Worm (Caenorhabditis elegans) whole organism, mixed stage, embryonic: Measurements from ENCODE around the gene W03G11.4.

Source experiments
- M03D4.4 ChIP-seq: sonication (generic microtip); optimal IDR thresholded peaks from 2 replicates; lab custom pipeline; 2017; ENCODE audit warnings: mild to moderate bottlenecking, missing genetic modification characterization, missing compliant biosample characterization
- bed-3 ChIP-seq: fragments of 200-800 bp; sonication (Bioruptor generic); optimal IDR thresholded peaks from 3 replicates; lab custom pipeline; 2018; ENCODE audit warnings: mild to moderate bottlenecking, missing genetic modification characterization, moderate library complexity, missing compliant biosample characterization
- blmp-1 ChIP-seq: fragments of 150-350 bp; optimal IDR thresholded peaks from 2 replicates; lab custom pipeline; 2014; ENCODE audit warnings: missing biosample characterization, missing genetic modification characterization
- ceh-39 ChIP-seq: fragments of 150-350 bp; optimal IDR thresholded peaks from 2 replicates; lab custom pipeline; 2014; ENCODE audit warnings: missing biosample characterization, missing genetic modification characterization
- ceh-43 ChIP-seq: fragments of 200-800 bp; sonication (Bioruptor generic); optimal IDR thresholded peaks from 2 replicates; lab custom pipeline; 2018; ENCODE audit warnings: mild to moderate bottlenecking, missing genetic modification characterization, moderate library complexity, missing compliant biosample characterization
- ceh-83 ChIP-seq: fragments of 200-800 bp; sonication (Bioruptor generic); optimal IDR thresholded peaks from 2 replicates; lab custom pipeline; 2018; ENCODE audit warnings: mild to moderate bottlenecking, missing genetic modification characterization, missing compliant biosample characterization
- ces-1 ChIP-seq: fragments of 150-350 bp; optimal IDR thresholded peaks from 2 replicates; lab custom pipeline; 2014; ENCODE audit warnings: missing biosample characterization, missing genetic modification reagents, missing genetic modification characterization
- cnd-1 ChIP-seq: fragments of 200-800 bp; sonication (Bioruptor generic); optimal IDR thresholded peaks from 2 replicates; lab custom pipeline; 2018; ENCODE audit warnings: mild to moderate bottlenecking, missing genetic modification characterization, missing compliant biosample characterization
- drap-1 ChIP-seq: fragments of 200-800 bp; sonication (Bioruptor generic); optimal IDR thresholded peaks from 3 replicates; lab custom pipeline; 2018; ENCODE audit warnings: mild to moderate bottlenecking, missing genetic modification characterization, missing compliant biosample characterization
- elt-1 ChIP-seq: sonication (generic microtip); optimal IDR thresholded peaks from 2 replicates; lab custom pipeline; 2017; ENCODE audit warnings: missing genetic modification characterization, mild to moderate bottlenecking, missing compliant biosample characterization, antibody characterized with exemption, moderate library complexity, borderline replicate concordance; ENCODE audit not compliant: insufficient read depth
- elt-3 ChIP-seq: fragments of 150-350 bp; optimal IDR thresholded peaks from 2 replicates; lab custom pipeline; 2014; ENCODE audit warnings: missing biosample characterization, missing genetic modification characterization
- flh-1 ChIP-seq: fragments of 200-800 bp; sonication (Bioruptor generic); optimal IDR thresholded peaks from 2 replicates; lab custom pipeline; 2018; ENCODE audit warnings: mild to moderate bottlenecking, missing genetic modification characterization, moderate library complexity, missing compliant biosample characterization
- ham-2 ChIP-seq: fragments of 200-800 bp; sonication (Bioruptor generic); optimal IDR thresholded peaks from 2 replicates; lab custom pipeline; 2018; ENCODE audit warnings: mild to moderate bottlenecking, missing genetic modification characterization, missing compliant biosample characterization
- hlh-1 ChIP-seq: fragments of 150-350 bp; optimal IDR thresholded peaks from 2 replicates; lab custom pipeline; 2014; ENCODE audit warnings: missing biosample characterization, missing genetic modification reagents, missing genetic modification characterization
- lin-13 ChIP-seq: fragments of 150-350 bp; optimal IDR thresholded peaks from 2 replicates; lab custom pipeline; 2014; ENCODE audit warnings: missing biosample characterization, missing genetic modification characterization
- lin-32 ChIP-seq: fragments of 200-800 bp; sonication (Bioruptor generic); optimal IDR thresholded peaks from 2 replicates; lab custom pipeline; 2018; ENCODE audit warnings: mild to moderate bottlenecking, missing genetic modification characterization, missing compliant biosample characterization
- lsy-2 ChIP-seq: fragments of 150-350 bp; optimal IDR thresholded peaks from 2 replicates; lab custom pipeline; 2014; ENCODE audit warnings: missing biosample characterization, missing genetic modification characterization
- mab-5 ChIP-seq: fragments of 150-350 bp; optimal IDR thresholded peaks from 2 replicates; lab custom pipeline; 2014; ENCODE audit warnings: missing biosample characterization, missing genetic modification characterization
- mep-1 ChIP-seq: fragments of 150-350 bp; optimal IDR thresholded peaks from 2 replicates; lab custom pipeline; 2017; ENCODE audit warnings: missing biosample characterization, missing genetic modification reagents, missing genetic modification characterization, inconsistent platforms
- mls-2 ChIP-seq: sonication (generic microtip); optimal IDR thresholded peaks from 2 replicates; lab custom pipeline; 2016; ENCODE audit warnings: mild to moderate bottlenecking, missing genetic modification characterization, moderate library complexity, missing compliant biosample characterization
- nhr-2 ChIP-seq: fragments of 150-350 bp; optimal IDR thresholded peaks from 2 replicates; lab custom pipeline; 2014; ENCODE audit warnings: missing biosample characterization, missing genetic modification characterization
- nhr-237 ChIP-seq: fragments of 150-350 bp; optimal IDR thresholded peaks from 2 replicates; lab custom pipeline; 2014; ENCODE audit warnings: missing biosample characterization, missing genetic modification characterization
- nhr-28 ChIP-seq: fragments of 150-350 bp; optimal IDR thresholded peaks from 2 replicates; lab custom pipeline; 2014; ENCODE audit warnings: missing biosample characterization, missing genetic modification characterization
- nhr-76 ChIP-seq: sonication (generic microtip); optimal IDR thresholded peaks from 2 replicates; lab custom pipeline; 2017; ENCODE audit warnings: missing biosample characterization, missing genetic modification characterization
- pha-4 ChIP-seq: fragments of 150-350 bp; optimal IDR thresholded peaks from 2 replicates; lab custom pipeline; 2018; ENCODE audit warnings: missing biosample characterization, missing genetic modification reagents, missing genetic modification characterization
- sem-2 ChIP-seq: fragments of 200-800 bp; sonication (Bioruptor generic); optimal IDR thresholded peaks from 2 replicates; lab custom pipeline; 2018; ENCODE audit warnings: mild to moderate bottlenecking, missing genetic modification characterization, missing compliant biosample characterization
- snpc-4 ChIP-seq: fragments of 150-350 bp; optimal IDR thresholded peaks from 2 replicates; lab custom pipeline; 2014; ENCODE audit warnings: missing biosample characterization, missing genetic modification characterization
- sptf-1 ChIP-seq: sonication (generic microtip); optimal IDR thresholded peaks from 2 replicates; lab custom pipeline; 2017; ENCODE audit warnings: mild to moderate bottlenecking, missing genetic modification characterization, moderate library complexity, missing compliant biosample characterization
- tbx-8 ChIP-seq: fragments of 200-800 bp; sonication (Bioruptor generic); optimal IDR thresholded peaks from 2 replicates; lab custom pipeline; 2018; ENCODE audit warnings: mild to moderate bottlenecking, missing genetic modification characterization, moderate library complexity, missing compliant biosample characterization
- unc-120 ChIP-seq: sonication (generic microtip); optimal IDR thresholded peaks from 2 replicates; lab custom pipeline; 2017; ENCODE audit warnings: missing genetic modification characterization, missing compliant biosample characterization; ENCODE audit not compliant: poor library complexity, severe bottlenecking
- unc-39 ChIP-seq: fragments of 150-350 bp; optimal IDR thresholded peaks from 2 replicates; lab custom pipeline; 2014; ENCODE audit warnings: missing biosample characterization, missing genetic modification characterization
- unc-62 ChIP-seq: fragments of 150-350 bp; optimal IDR thresholded peaks from 2 replicates; lab custom pipeline; 2014; ENCODE audit warnings: missing biosample characterization, missing genetic modification reagents, missing genetic modification characterization
- zip-8 ChIP-seq: fragments of 150-350 bp; optimal IDR thresholded peaks from 2 replicates; lab custom pipeline; 2014; ENCODE audit warnings: missing biosample characterization, missing genetic modification characterization
- ztf-11 ChIP-seq: fragments of 150-350 bp; optimal IDR thresholded peaks from 2 replicates; lab custom pipeline; 2014; ENCODE audit warnings: missing biosample characterization, missing genetic modification characterization

The W03G11.4 gene

ce11 chrX:12093043-12093442 is at the start of gene W03G11.4:
W03G11.4 (minus strand) TSS chrX:12093143.
- no peak for TF ChIP-seq ces-1 (GFP tag; lab: Kevin White, UChicago)
- TF ChIP-seq ceh-39 (tag; lab: Kevin White, UChicago): no peak
- no peak for TF ChIP-seq mab-5 (tag; lab: Kevin White, UChicago)
- TF ChIP-seq snpc-4 (tag; lab: Kevin White, UChicago): no peak
- TF ChIP-seq sem-2: no peak
- no peak for TF ChIP-seq drap-1 (GFP tag; lab: Kevin White, UChicago)
- no peak for TF ChIP-seq nhr-237 (tag; lab: Kevin White, UChicago)
- no peak for TF ChIP-seq pha-4 (tag; lab: Kevin White, UChicago)

DNA sequence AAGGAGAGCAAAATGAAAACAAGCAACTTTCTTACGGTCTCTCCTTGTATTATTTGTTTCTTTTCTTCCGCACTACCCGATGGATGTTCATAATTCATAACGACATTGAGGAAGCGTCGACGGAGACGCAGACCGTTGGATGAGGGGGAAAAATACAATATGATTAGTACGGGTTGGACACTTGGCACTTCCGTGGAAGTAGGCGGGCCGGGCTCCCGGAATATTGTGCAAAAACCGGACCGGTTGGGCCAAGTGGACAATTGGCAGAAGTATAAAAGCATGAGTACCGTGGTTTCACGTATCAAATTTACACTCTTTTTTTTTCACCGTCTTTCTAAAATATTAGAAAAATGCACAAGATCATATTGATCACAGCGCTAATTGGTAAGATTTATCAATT is 49.6 kb upstream of the W03G11.4 start, which contains the start of gene M153.3:
Gene M153.3 (plus strand): TSS at position 301 of the 400 bp plus-strand sequence.
- TF ChIP-seq nhr-76 (tag; lab: Kevin White, UChicago) (no peak), unc-120 (tag; lab: Kevin White, UChicago) (no peak), lin-32 (no peak), ceh-39 (tag; lab: Kevin White, UChicago) (no peak), hlh-1 (tag; lab: Kevin White, UChicago) (no peak)

- no peak for TF ChIP-seq lin-13 (tag; lab: Kevin White, UChicago)
- TF ChIP-seq zip-8 (tag; lab: Kevin White, UChicago): peak; percentile 10
- TF ChIP-seq tbx-8: no peak
- no peak for TF ChIP-seq flh-1
- TF ChIP-seq, all 35 proteins: peak for 1
Observed at ce11 chrX:12141051-12141450, 48.1 kb upstream of the W03G11.4 start, which contains the start of gene lyst-1. lyst-1 (minus strand) TSS chrX:12141151.

- no peak for TF ChIP-seq nhr-28
- no peak for TF ChIP-seq blmp-1 (tag; lab: Kevin White, UChicago)
- no peak for TF ChIP-seq tbx-8
- TF ChIP-seq nhr-237 (tag; lab: Kevin White, UChicago): no peak
- TF ChIP-seq flh-1: no peak
- TF ChIP-seq cnd-1: no peak
- no peak for TF ChIP-seq lin-13 (tag; lab: Kevin White, UChicago)
- no peak for TF ChIP-seq ztf-11
Observed at ce11 chrX:12125308-12125707, 32.4 kb upstream of the W03G11.4 start, which contains the start of gene lgc-18. lgc-18 (plus strand) TSS chrX:12125608.

- no peak for TF ChIP-seq ces-1 (GFP tag; lab: Kevin White, UChicago)
- TF ChIP-seq mls-2 (tag; lab: Kevin White, UChicago): no peak
- TF ChIP-seq snpc-4 (tag; lab: Kevin White, UChicago): no peak
- TF ChIP-seq elt-3: no peak
- no peak for TF ChIP-seq elt-1 (tag; lab: Kevin White, UChicago)
- no peak for TF ChIP-seq lin-13 (tag; lab: Kevin White, UChicago)
- no peak for TF ChIP-seq nhr-237 (tag; lab: Kevin White, UChicago)
- no peak for TF ChIP-seq unc-39 (tag; lab: Kevin White, UChicago)
- TF ChIP-seq sem-2: no peak
- no peak for TF ChIP-seq drap-1 (GFP tag; lab: Kevin White, UChicago)
- TF ChIP-seq sptf-1: no peak
- no peak for TF ChIP-seq bed-3 (GFP tag; lab: Kevin White, UChicago)
- TF ChIP-seq ham-2: no peak
- no peak for TF ChIP-seq ztf-11
- TF ChIP-seq lsy-2 (tag; lab: Kevin White, UChicago): no peak
- no peak for TF ChIP-seq flh-1
- no peak for TF ChIP-seq M03D4.4 (tag; lab: Kevin White, UChicago)
- no peak for TF ChIP-seq zip-8 (tag; lab: Kevin White, UChicago)
- TF ChIP-seq lin-32: no peak
- no peak for TF ChIP-seq nhr-2 (tag; lab: Kevin White, UChicago)
- TF ChIP-seq, all 35 proteins: peak for 0
Observed at ce11 chrX:12123152-12123551, 30.2 kb upstream of the W03G11.4 start, which contains the start of gene T01H10.11. T01H10.11 (plus strand) TSS chrX:12123452.

- no peak for TF ChIP-seq drap-1 (GFP tag; lab: Kevin White, UChicago)
- TF ChIP-seq ceh-43 (GFP tag; lab: Kevin White, UChicago): no peak
- TF ChIP-seq hlh-1 (tag; lab: Kevin White, UChicago): no peak
- TF ChIP-seq ceh-83: no peak
- no peak for TF ChIP-seq unc-120 (tag; lab: Kevin White, UChicago)
- TF ChIP-seq nhr-2 (tag; lab: Kevin White, UChicago): no peak
- TF ChIP-seq ceh-39 (tag; lab: Kevin White, UChicago): no peak
- TF ChIP-seq M03D4.4 (tag; lab: Kevin White, UChicago): no peak
- no peak for TF ChIP-seq sptf-1
- TF ChIP-seq zip-8 (tag; lab: Kevin White, UChicago): no peak
- TF ChIP-seq lsy-2 (tag; lab: Kevin White, UChicago): no peak
- TF ChIP-seq nhr-76 (tag; lab: Kevin White, UChicago): no peak
- TF ChIP-seq mls-2 (tag; lab: Kevin White, UChicago): no peak
- TF ChIP-seq mep-1 (tag; lab: Kevin White, UChicago): no peak
- no peak for TF ChIP-seq unc-62
- TF ChIP-seq tbx-8: no peak
- no peak for TF ChIP-seq lin-13 (tag; lab: Kevin White, UChicago)
- TF ChIP-seq nhr-237 (tag; lab: Kevin White, UChicago): no peak
- TF ChIP-seq elt-1 (tag; lab: Kevin White, UChicago): no peak
- no peak for TF ChIP-seq sem-2
Observed at ce11 chrX:12121285-12121684, 28.3 kb upstream of the W03G11.4 start, which contains the start of gene lgc-17. lgc-17 (plus strand) TSS chrX:12121585.
